Fruit fly (Drosophila melanogaster) whole organism, adult: ENCODE measurements around the gene CG5768.

Experiments
- CG11617 ChIP-seq: fragments of 200-800 bp; sonication (Bioruptor generic); optimal IDR thresholded peaks from 2 replicates; lab custom pipeline; 2017; ENCODE audit warnings: mild to moderate bottlenecking, missing biosample characterization, missing genetic modification reagents, missing genetic modification characterization
- CG12768 ChIP-seq: fragments of 200-800 bp; sonication (Bioruptor generic); optimal IDR thresholded peaks from 2 replicates; lab custom pipeline; 2017; ENCODE audit warnings: missing biosample characterization, missing genetic modification characterization, mild to moderate bottlenecking, moderate library complexity, missing genetic modification reagents
- CG14711 ChIP-seq: fragments of 200-800 bp; sonication (Bioruptor generic); optimal IDR thresholded peaks from 2 replicates; lab custom pipeline; 2018; ENCODE audit warnings: missing biosample characterization, mild to moderate bottlenecking, missing genetic modification characterization, moderate library complexity
- CG1620 ChIP-seq: fragments of 200-800 bp; sonication (Bioruptor generic); optimal IDR thresholded peaks from 2 replicates; lab custom pipeline; 2016; ENCODE audit warnings: missing biosample characterization, missing genetic modification characterization
- CG33017 ChIP-seq: fragments of 200-800 bp; sonication (Bioruptor generic); optimal IDR thresholded peaks from 2 replicates; lab custom pipeline; 2018; ENCODE audit warnings: missing biosample characterization, mild to moderate bottlenecking, missing genetic modification characterization, moderate library complexity
- CG5204 ChIP-seq: fragments of 200-800 bp; sonication (Bioruptor generic); optimal IDR thresholded peaks from 2 replicates; lab custom pipeline; 2016; ENCODE audit warnings: missing biosample characterization, missing genetic modification characterization
- CG7045 ChIP-seq: fragments of 200-800 bp; sonication (Bioruptor generic); optimal IDR thresholded peaks from 2 replicates; lab custom pipeline; 2017; ENCODE audit warnings: missing biosample characterization, mild to moderate bottlenecking, missing genetic modification characterization
- CG7101 ChIP-seq: fragments of 200-800 bp; sonication (Bioruptor generic); optimal IDR thresholded peaks from 2 replicates; lab custom pipeline; 2018; ENCODE audit warnings: missing biosample characterization, mild to moderate bottlenecking, missing genetic modification characterization, moderate library complexity
- Clk ChIP-seq: fragments of 200-800 bp; sonication (Bioruptor generic); optimal IDR thresholded peaks from 2 replicates; lab custom pipeline; 2017; ENCODE audit warnings: missing biosample characterization, missing genetic modification characterization
- Crg-1 ChIP-seq: fragments of 200-800 bp; sonication (Bioruptor generic); optimal IDR thresholded peaks from 2 replicates; lab custom pipeline; 2016; ENCODE audit warnings: missing biosample characterization, missing genetic modification characterization
- Hr96 ChIP-seq: fragments of 200-800 bp; sonication (Bioruptor generic); optimal IDR thresholded peaks from 2 replicates; lab custom pipeline; 2016; ENCODE audit warnings: missing biosample characterization, missing genetic modification characterization
- Mnt ChIP-seq: fragments of 200-800 bp; sonication (Bioruptor generic); optimal IDR thresholded peaks from 2 replicates; lab custom pipeline; 2016; ENCODE audit warnings: missing biosample characterization, mild to moderate bottlenecking, missing genetic modification characterization
- bab1 ChIP-seq: fragments of 200-800 bp; sonication (Bioruptor generic); optimal IDR thresholded peaks from 3 replicates; lab custom pipeline; 2019; ENCODE audit warnings: missing biosample characterization, mild to moderate bottlenecking, missing genetic modification characterization, moderate library complexity
- cic ChIP-seq: fragments of 200-800 bp; sonication (Bioruptor generic); optimal IDR thresholded peaks from 2 replicates; lab custom pipeline; 2017; ENCODE audit warnings: missing biosample characterization, mild to moderate bottlenecking, missing genetic modification characterization, moderate library complexity
- cnc ChIP-seq, 2 experiments: fragments of >200 bp; optimal IDR thresholded peaks; 2 replicates each; lab custom pipeline; 2017
- kay ChIP-seq: fragments of 200-800 bp; sonication (Bioruptor generic); peaks from one replicate; lab custom pipeline; 2016; ENCODE audit warnings: missing biosample characterization, missing genetic modification characterization, borderline replicate concordance
- ovo ChIP-seq: fragments of 200-800 bp; sonication (Bioruptor generic); optimal IDR thresholded peaks from 2 replicates; lab custom pipeline; 2016; ENCODE audit warnings: missing biosample characterization, missing genetic modification characterization
- pad ChIP-seq: fragments of 200-800 bp; sonication (Bioruptor generic); optimal IDR thresholded peaks from 3 replicates; lab custom pipeline; 2017; ENCODE audit warnings: missing biosample characterization, missing genetic modification characterization, mild to moderate bottlenecking, moderate library complexity, missing genetic modification reagents
- tj ChIP-seq: fragments of 200-800 bp; sonication (Bioruptor generic); optimal IDR thresholded peaks from 3 replicates; lab custom pipeline; 2017; ENCODE audit warnings: missing biosample characterization, mild to moderate bottlenecking, missing genetic modification characterization, moderate library complexity
- toe ChIP-seq: fragments of 200-800 bp; sonication (Bioruptor generic); optimal IDR thresholded peaks from 2 replicates; lab custom pipeline; 2016; ENCODE audit warnings: missing biosample characterization, missing genetic modification characterization

The CG5768 gene

dm6 chr3R:24369268-24369667 is 20.9 kb downstream of the CG5768 start, which contains the start of gene CG13614:
Gene CG13614, plus strand, starts transcription at chr3R:24369568.
- TF ChIP-seq Mnt (GFP tag; lab: Kevin White, UChicago), result no peak
- TF ChIP-seq Clk, result no peak
- TF ChIP-seq Hr96 (GFP tag; lab: Kevin White, UChicago), result no peak

- TF ChIP-seq CG5204 (no peak), CG1620 (no peak)
These were observed 22.1 kb downstream of the CG5768 start, which contains the start of the genes CG42812 and CG33341 for dm6 chr3R:24368064-24368463. Gene CG42812, minus strand, starts transcription at chr3R:24368164. Gene CG33341, plus strand, starts transcription at chr3R:24368358.

DNA sequence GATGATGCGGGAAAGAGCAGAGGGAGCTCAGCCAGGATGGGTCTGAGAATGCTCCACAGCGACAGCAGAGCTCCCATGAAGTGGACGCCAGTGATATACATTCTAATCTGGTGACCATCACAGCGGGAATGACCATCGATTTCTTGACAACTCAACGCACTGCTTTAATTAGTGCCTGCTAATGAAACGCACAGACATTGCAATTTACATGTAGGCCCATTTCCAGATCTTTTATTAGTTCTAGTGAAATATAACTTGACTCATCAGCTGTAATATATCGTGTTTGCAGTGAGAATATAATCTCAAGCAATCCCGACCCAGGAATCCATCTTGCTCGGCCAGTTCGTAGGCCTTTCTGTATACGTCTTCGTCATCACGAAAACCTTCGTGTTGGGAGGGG is 23.0 kb downstream of the CG5768 start, which contains the start of gene CG42811:
TSS of gene CG42811 (minus strand) at position 101 of the 400 bp plus-strand sequence.
- TF ChIP-seq toe (GFP tag; lab: Kevin White, UChicago), result no peak
- no peak for TF ChIP-seq kay
- TF ChIP-seq CG33017 (tag; lab: Kevin White, UChicago), result no peak
- no peak for TF ChIP-seq Hr96 (GFP tag; lab: Kevin White, UChicago)
- TF ChIP-seq tj (GFP tag; lab: Kevin White, UChicago), result no peak
- TF ChIP-seq CG5204, result no peak
- TF ChIP-seq Clk, result no peak
- TF ChIP-seq pad, result no peak
- no peak for TF ChIP-seq cnc (optimal IDR thresholded peaks at IDR 0.05; lab: Kevin White, UChicago)
- TF ChIP-seq Crg-1, result no peak
- no peak for TF ChIP-seq CG11617 (GFP tag; lab: Kevin White, UChicago)

DNA sequence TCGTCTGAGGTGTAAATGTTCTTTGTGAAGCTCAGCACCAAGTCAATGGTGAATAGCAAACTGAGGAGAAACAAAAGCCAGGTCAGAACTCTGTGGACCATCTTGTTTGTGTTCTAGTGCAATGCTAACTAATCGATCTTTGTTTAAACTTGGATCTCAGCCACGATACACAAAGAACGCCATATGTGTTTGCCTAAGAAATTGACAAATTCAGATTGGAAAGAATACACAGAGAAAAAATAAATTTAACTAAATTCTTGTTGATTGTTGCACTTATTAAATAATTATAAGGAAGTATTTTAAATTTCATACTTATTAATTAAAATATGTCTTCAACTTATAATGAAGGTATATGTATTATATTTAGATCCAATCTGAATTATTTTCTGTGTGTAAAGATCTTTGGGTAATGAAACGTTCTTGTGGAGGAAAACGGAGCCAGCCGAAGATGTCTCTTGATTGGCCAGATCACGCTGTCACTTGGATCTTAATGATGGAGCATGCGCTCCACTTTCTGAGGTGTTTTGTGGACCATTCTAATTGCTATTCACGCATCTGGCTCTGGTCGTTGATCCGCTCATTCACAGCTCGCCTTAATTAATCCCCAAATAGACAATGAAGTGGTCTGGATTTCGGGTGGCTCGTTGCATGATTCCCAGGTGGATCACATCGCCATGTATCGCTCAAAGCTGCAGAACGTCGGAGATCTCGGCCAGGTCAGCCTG is 25.1 kb downstream of the CG5768 start, which contains the start of the genes CG17784 and CG13613:
TSS of gene CG17784 (minus strand) at position 101 of the 725 bp plus-strand sequence.
TSS of gene CG13613 (plus strand) at position 675 of the 725 bp plus-strand sequence.
- TF ChIP-seq Mnt (GFP tag; lab: Kevin White, UChicago) (no peak), CG5204 (no peak)

dm6 chr3R:24362838-24363237 is 27.3 kb downstream of the CG5768 start, which contains the start of gene CG33340:
Gene CG33340, plus strand, starts transcription at chr3R:24363138.
- TF ChIP-seq CG14711, result no peak
- TF ChIP-seq Crg-1, result no peak
- TF ChIP-seq CG11617 (GFP tag; lab: Kevin White, UChicago), result no peak

DNA sequence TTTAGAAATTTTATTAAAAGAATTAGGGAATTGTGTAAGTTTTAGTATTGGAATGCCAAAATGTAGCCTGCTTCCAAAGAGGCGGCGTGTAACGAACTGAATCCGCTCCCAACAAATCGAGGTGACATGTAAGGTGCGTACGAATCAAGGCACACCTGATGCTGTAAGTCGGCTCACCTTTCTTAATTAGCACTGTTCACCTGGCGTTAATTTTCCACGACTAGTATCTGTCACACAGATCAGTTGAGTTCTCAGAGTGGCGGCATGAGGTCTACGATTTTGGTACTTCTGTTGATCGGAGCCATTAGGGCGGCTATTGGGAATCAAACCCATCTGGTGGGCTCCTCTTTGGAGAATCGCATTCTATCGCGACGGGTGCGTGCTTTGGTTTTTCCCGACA is 28.6 kb downstream of the CG5768 start, which contains the start of the genes CG5762 and CG33339:
TSS of gene CG5762 (minus strand) at position 101 of the 400 bp plus-strand sequence.
TSS of gene CG33339 (plus strand) at position 265 of the 400 bp plus-strand sequence.
- no peak for TF ChIP-seq CG7101 (tag; lab: Kevin White, UChicago)
- no peak for TF ChIP-seq CG11617 (GFP tag; lab: Kevin White, UChicago)
- no peak for TF ChIP-seq Hr96 (GFP tag; lab: Kevin White, UChicago)
- TF ChIP-seq CG14711, result no peak
- TF ChIP-seq kay, result no peak
- TF ChIP-seq toe (GFP tag; lab: Kevin White, UChicago), result no peak
- no peak for TF ChIP-seq CG33017 (tag; lab: Kevin White, UChicago)
- TF ChIP-seq CG12768 (GFP tag; lab: Kevin White, UChicago), result no peak
- no peak for TF ChIP-seq CG1620
- TF ChIP-seq ovo (GFP tag; lab: Kevin White, UChicago), result no peak

DNA sequence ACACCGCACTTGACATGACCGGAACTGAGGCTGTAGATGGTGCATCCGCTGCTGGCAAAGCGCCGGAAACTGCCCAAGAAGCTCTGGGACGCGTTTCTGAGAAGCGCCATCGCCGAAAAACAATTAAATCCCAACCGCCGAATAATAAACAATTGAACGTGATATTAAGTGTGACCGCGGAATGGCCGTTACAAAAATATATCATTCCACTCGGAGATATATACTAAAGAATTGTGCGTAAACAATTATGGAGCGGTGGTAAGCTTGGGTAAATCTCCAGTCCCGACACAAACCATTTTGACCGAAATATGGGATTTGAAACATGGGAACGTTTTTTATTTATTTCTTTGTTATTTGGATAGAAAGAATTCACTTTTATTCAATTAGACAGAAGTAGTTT is 30.2 kb downstream of the CG5768 start, which contains the start of gene CG18528:
TSS of gene CG18528 (minus strand) at position 188 of the 400 bp plus-strand sequence.
- no peak for TF ChIP-seq Mnt (GFP tag; lab: Kevin White, UChicago)
- peak; percentile 53 for TF ChIP-seq bab1
- TF ChIP-seq CG7101 (tag; lab: Kevin White, UChicago), result no peak
- no peak for TF ChIP-seq CG1620
- no peak for TF ChIP-seq CG12768 (GFP tag; lab: Kevin White, UChicago)
- TF ChIP-seq Crg-1, result no peak
- TF ChIP-seq CG5204, result no peak
- TF ChIP-seq Clk, result no peak

DNA sequence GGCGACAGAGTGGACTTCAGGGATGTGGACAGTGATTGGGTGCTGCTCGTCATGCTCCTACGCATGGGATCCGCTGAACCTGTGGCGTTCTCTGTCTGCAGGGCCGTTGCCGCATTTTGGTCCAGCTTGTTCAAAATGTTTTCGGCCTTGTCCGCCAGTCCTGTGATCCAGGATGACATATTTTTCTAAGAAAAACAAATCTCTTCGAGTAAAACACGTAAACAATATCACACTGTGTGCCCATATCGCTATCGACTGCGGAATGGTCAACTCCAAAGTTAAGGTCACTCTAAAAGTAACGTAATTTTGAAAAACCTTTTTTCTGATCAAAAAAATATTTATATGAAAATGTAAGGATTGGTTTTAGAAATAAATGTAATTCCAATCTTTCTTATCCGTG is 32.4 kb downstream of the CG5768 start, which contains the start of gene Golgin84:
TSS of gene Golgin84 (minus strand) at position 241 of the 400 bp plus-strand sequence.
- TF ChIP-seq cic (GFP tag; lab: Kevin White, UChicago) (no peak), bab1 (no peak), kay (no peak), CG14711 (no peak), ovo (GFP tag; lab: Kevin White, UChicago) (no peak), pad (no peak), Hr96 (GFP tag; lab: Kevin White, UChicago) (no peak), tj (GFP tag; lab: Kevin White, UChicago) (no peak), Crg-1 (no peak), CG11617 (GFP tag; lab: Kevin White, UChicago) (no peak), CG7101 (tag; lab: Kevin White, UChicago) (no peak), Mnt (GFP tag; lab: Kevin White, UChicago) (no peak), CG7045 (GFP tag; lab: Kevin White, UChicago) (no peak)
